Fruit fly (Drosophila melanogaster) whole organism, wandering third instar larva: ENCODE measurements around the gene Rga.

Experiments
- Dif ChIP-seq: fragments of 200-275, 200-300 bp; sonication (Bioruptor generic); optimal IDR thresholded peaks from 2 replicates; lab custom pipeline; 2018; ENCODE audit warnings: missing biosample characterization, missing genetic modification characterization; ENCODE audit not compliant: partially characterized antibody
- Hr78 ChIP-seq: fragments of >200 bp; optimal IDR thresholded peaks from 2 replicates; lab custom pipeline; 2017; ENCODE audit warnings: missing biosample characterization, missing genetic modification characterization
- Mio ChIP-seq: sonication (Bioruptor generic); optimal IDR thresholded peaks from 2 replicates; lab custom pipeline; 2016; ENCODE audit warnings: missing biosample characterization, missing genetic modification characterization
- OdsH ChIP-seq: fragments of 200-800 bp; sonication (Bioruptor generic); optimal IDR thresholded peaks from 2 replicates; lab custom pipeline; 2016; ENCODE audit warnings: missing biosample characterization, mild to moderate bottlenecking, missing genetic modification characterization
- Sp1 ChIP-seq: fragments of 200-800 bp; sonication (Bioruptor generic); optimal IDR thresholded peaks from 3 replicates; lab custom pipeline; 2019; ENCODE audit warnings: missing biosample characterization, mild to moderate bottlenecking, missing genetic modification characterization, moderate library complexity
- lola ChIP-seq: fragments of >200 bp; optimal IDR thresholded peaks from 2 replicates; lab custom pipeline; 2017; ENCODE audit warnings: missing biosample characterization, missing genetic modification characterization
- pan ChIP-seq: fragments of >200 bp; optimal IDR thresholded peaks from 2 replicates; lab custom pipeline; 2017
- psq ChIP-seq: fragments of 200-800 bp; sonication (Bioruptor generic); optimal IDR thresholded peaks from 3 replicates; lab custom pipeline; 2017; ENCODE audit warnings: missing biosample characterization, mild to moderate bottlenecking, missing genetic modification characterization, moderate library complexity
- tai ChIP-seq: sonication (Bioruptor generic); optimal IDR thresholded peaks from 2 replicates; lab custom pipeline; 2016; ENCODE audit warnings: missing biosample characterization, missing genetic modification characterization

DNA sequence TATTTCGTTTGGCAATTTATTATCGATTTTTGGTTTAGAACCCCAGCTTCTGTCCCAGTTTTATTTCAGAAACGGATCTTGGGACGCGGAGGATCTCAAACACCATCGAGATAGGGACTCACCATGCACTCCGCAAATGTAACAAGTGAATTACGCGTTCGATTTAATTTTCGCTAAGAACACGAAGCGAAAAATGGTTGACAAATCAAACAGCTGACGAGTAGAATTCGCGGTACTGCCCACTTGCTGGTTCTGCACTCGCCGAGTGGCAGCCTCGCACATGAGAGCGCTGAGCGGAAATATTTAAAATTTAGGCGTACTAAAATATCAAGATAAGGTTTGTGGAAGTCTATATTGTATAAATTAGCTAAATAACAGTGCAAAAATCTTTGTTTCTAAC, 49.5 kb downstream of the Rga start, which contains the start of gene Pi4KIIalpha:
- no peak for TF ChIP-seq Mio (GFP tag; lab: Kevin White, UChicago)
- no peak for TF ChIP-seq psq (GFP tag; lab: Kevin White, UChicago)
- no peak for TF ChIP-seq Dif (GFP tag; lab: Kevin White, UChicago)
- no peak for TF ChIP-seq Hr78 (GFP tag; lab: Kevin White, UChicago)
- TF ChIP-seq OdsH (GFP tag; lab: Kevin White, UChicago) = no peak
- TF ChIP-seq lola (GFP tag; lab: Kevin White, UChicago) = no peak
- TF ChIP-seq pan (lab: Kevin White, UChicago) = no peak
- TF ChIP-seq tai = no peak
- TF ChIP-seq Sp1 (GFP tag; lab: Kevin White, UChicago) = no peak
